Fruit fly (Drosophila melanogaster) whole organism, adult: ENCODE results near the gene ABCB7.

Experiments used
- CG11617 ChIP-seq: fragments of 200-800 bp; sonication (Bioruptor generic); optimal IDR thresholded peaks from 2 replicates; lab custom pipeline; 2017; ENCODE audit warnings: mild to moderate bottlenecking, missing biosample characterization, missing genetic modification reagents, missing genetic modification characterization
- CG12768 ChIP-seq: fragments of 200-800 bp; sonication (Bioruptor generic); optimal IDR thresholded peaks from 2 replicates; lab custom pipeline; 2017; ENCODE audit warnings: missing biosample characterization, missing genetic modification characterization, mild to moderate bottlenecking, moderate library complexity, missing genetic modification reagents
- CG14711 ChIP-seq: fragments of 200-800 bp; sonication (Bioruptor generic); optimal IDR thresholded peaks from 2 replicates; lab custom pipeline; 2018; ENCODE audit warnings: missing biosample characterization, mild to moderate bottlenecking, missing genetic modification characterization, moderate library complexity
- CG1620 ChIP-seq: fragments of 200-800 bp; sonication (Bioruptor generic); optimal IDR thresholded peaks from 2 replicates; lab custom pipeline; 2016; ENCODE audit warnings: missing biosample characterization, missing genetic modification characterization
- CG33017 ChIP-seq: fragments of 200-800 bp; sonication (Bioruptor generic); optimal IDR thresholded peaks from 2 replicates; lab custom pipeline; 2018; ENCODE audit warnings: missing biosample characterization, mild to moderate bottlenecking, missing genetic modification characterization, moderate library complexity
- CG5204 ChIP-seq: fragments of 200-800 bp; sonication (Bioruptor generic); optimal IDR thresholded peaks from 2 replicates; lab custom pipeline; 2016; ENCODE audit warnings: missing biosample characterization, missing genetic modification characterization
- CG7045 ChIP-seq: fragments of 200-800 bp; sonication (Bioruptor generic); optimal IDR thresholded peaks from 2 replicates; lab custom pipeline; 2017; ENCODE audit warnings: missing biosample characterization, mild to moderate bottlenecking, missing genetic modification characterization
- CG7101 ChIP-seq: fragments of 200-800 bp; sonication (Bioruptor generic); optimal IDR thresholded peaks from 2 replicates; lab custom pipeline; 2018; ENCODE audit warnings: missing biosample characterization, mild to moderate bottlenecking, missing genetic modification characterization, moderate library complexity
- Clk ChIP-seq: fragments of 200-800 bp; sonication (Bioruptor generic); optimal IDR thresholded peaks from 2 replicates; lab custom pipeline; 2017; ENCODE audit warnings: missing biosample characterization, missing genetic modification characterization
- Crg-1 ChIP-seq: fragments of 200-800 bp; sonication (Bioruptor generic); optimal IDR thresholded peaks from 2 replicates; lab custom pipeline; 2016; ENCODE audit warnings: missing biosample characterization, missing genetic modification characterization
- Hr96 ChIP-seq: fragments of 200-800 bp; sonication (Bioruptor generic); optimal IDR thresholded peaks from 2 replicates; lab custom pipeline; 2016; ENCODE audit warnings: missing biosample characterization, missing genetic modification characterization
- Mnt ChIP-seq: fragments of 200-800 bp; sonication (Bioruptor generic); optimal IDR thresholded peaks from 2 replicates; lab custom pipeline; 2016; ENCODE audit warnings: missing biosample characterization, mild to moderate bottlenecking, missing genetic modification characterization
- bab1 ChIP-seq: fragments of 200-800 bp; sonication (Bioruptor generic); optimal IDR thresholded peaks from 3 replicates; lab custom pipeline; 2019; ENCODE audit warnings: missing biosample characterization, mild to moderate bottlenecking, missing genetic modification characterization, moderate library complexity
- cic ChIP-seq: fragments of 200-800 bp; sonication (Bioruptor generic); optimal IDR thresholded peaks from 2 replicates; lab custom pipeline; 2017; ENCODE audit warnings: missing biosample characterization, mild to moderate bottlenecking, missing genetic modification characterization, moderate library complexity
- cnc ChIP-seq, 2 experiments: fragments of >200 bp; optimal IDR thresholded peaks; 2 replicates each; lab custom pipeline; 2017
- kay ChIP-seq: fragments of 200-800 bp; sonication (Bioruptor generic); peaks from one replicate; lab custom pipeline; 2016; ENCODE audit warnings: missing biosample characterization, missing genetic modification characterization, borderline replicate concordance
- ovo ChIP-seq: fragments of 200-800 bp; sonication (Bioruptor generic); optimal IDR thresholded peaks from 2 replicates; lab custom pipeline; 2016; ENCODE audit warnings: missing biosample characterization, missing genetic modification characterization
- pad ChIP-seq: fragments of 200-800 bp; sonication (Bioruptor generic); optimal IDR thresholded peaks from 3 replicates; lab custom pipeline; 2017; ENCODE audit warnings: missing biosample characterization, missing genetic modification characterization, mild to moderate bottlenecking, moderate library complexity, missing genetic modification reagents
- tj ChIP-seq: fragments of 200-800 bp; sonication (Bioruptor generic); optimal IDR thresholded peaks from 3 replicates; lab custom pipeline; 2017; ENCODE audit warnings: missing biosample characterization, mild to moderate bottlenecking, missing genetic modification characterization, moderate library complexity
- toe ChIP-seq: fragments of 200-800 bp; sonication (Bioruptor generic); optimal IDR thresholded peaks from 2 replicates; lab custom pipeline; 2016; ENCODE audit warnings: missing biosample characterization, missing genetic modification characterization

The ABCB7 gene

dm6 chr3L:1664876-1665275, 46.7 kb downstream of the ABCB7 start, which contains the start of the genes Srrm234 and CG7974:
TSS of gene Srrm234 (minus strand) at chr3L:1665064.
TSS of gene CG7974 (plus strand) at chr3L:1665138.
- TF ChIP-seq bab1 (GFP tag; lab: Kevin White, UChicago) = peak; percentile 45
- TF ChIP-seq cnc (optimal IDR thresholded peaks at IDR 0.05; lab: Kevin White, UChicago) = no peak
- TF ChIP-seq ovo (GFP tag; lab: Kevin White, UChicago) = no peak
- no peak for TF ChIP-seq CG12768 (GFP tag; lab: Kevin White, UChicago)
- no peak for TF ChIP-seq Crg-1 (GFP tag; lab: Kevin White, UChicago)
- TF ChIP-seq CG7101 (tag; lab: Kevin White, UChicago) = no peak
- no peak for TF ChIP-seq CG1620 (GFP tag; lab: Kevin White, UChicago)
- TF ChIP-seq Hr96 (GFP tag; lab: Kevin White, UChicago) = no peak
- TF ChIP-seq CG14711 (tag; lab: Kevin White, UChicago) = peak; percentile 1
- peak; percentile 44 for TF ChIP-seq Mnt (GFP tag; lab: Kevin White, UChicago)
- TF ChIP-seq Clk (GFP tag; lab: Kevin White, UChicago) = no peak

dm6 chr3L:1665544-1665943, 47.3 kb downstream of the ABCB7 start:
- no peak for TF ChIP-seq CG5204
- TF ChIP-seq CG14711 (tag; lab: Kevin White, UChicago) = no peak
- no peak for TF ChIP-seq Clk (GFP tag; lab: Kevin White, UChicago)
- no peak for TF ChIP-seq toe
- no peak for TF ChIP-seq pad (GFP tag; lab: Kevin White, UChicago)
- no peak for TF ChIP-seq kay (GFP tag; lab: Kevin White, UChicago)
- TF ChIP-seq Mnt (GFP tag; lab: Kevin White, UChicago) = no peak
- no peak for TF ChIP-seq ovo (GFP tag; lab: Kevin White, UChicago)
- no peak for TF ChIP-seq cic (GFP tag; lab: Kevin White, UChicago)
- no peak for TF ChIP-seq CG7045 (GFP tag; lab: Kevin White, UChicago)
- no peak for TF ChIP-seq cnc (optimal IDR thresholded peaks at IDR 0.05; lab: Kevin White, UChicago)

DNA sequence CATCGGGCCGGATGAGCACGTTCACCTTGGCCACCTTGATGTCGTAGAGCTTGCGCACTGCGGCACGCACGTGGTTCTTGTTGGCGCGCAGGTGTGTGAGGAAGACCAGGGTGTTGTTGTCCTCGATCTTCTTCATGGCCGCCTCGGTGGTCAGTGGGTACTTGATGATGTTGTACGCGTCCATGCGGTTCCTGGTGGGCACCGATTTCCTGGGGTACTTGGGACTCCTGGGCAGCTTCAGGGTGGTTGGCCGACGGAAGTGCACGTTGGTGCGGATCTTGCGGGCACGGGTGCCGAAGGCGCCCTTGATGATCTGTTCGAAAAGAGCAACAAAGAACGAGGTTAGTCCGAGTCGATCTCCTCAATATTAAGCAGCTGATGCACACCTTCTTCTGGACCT, 49.2 kb downstream of the ABCB7 start:
- TF ChIP-seq CG14711 (tag; lab: Kevin White, UChicago) (no peak), ovo (GFP tag; lab: Kevin White, UChicago) (no peak), bab1 (GFP tag; lab: Kevin White, UChicago) (no peak), kay (GFP tag; lab: Kevin White, UChicago) (no peak), tj (GFP tag; lab: Kevin White, UChicago) (no peak), Hr96 (GFP tag; lab: Kevin White, UChicago) (no peak), Mnt (GFP tag; lab: Kevin White, UChicago) (no peak), CG7045 (GFP tag; lab: Kevin White, UChicago) (no peak), CG5204 (no peak), CG1620 (GFP tag; lab: Kevin White, UChicago) (no peak), Clk (GFP tag; lab: Kevin White, UChicago) (no peak), cnc (optimal IDR thresholded peaks at IDR 0.05; lab: Kevin White, UChicago) (no peak), Crg-1 (GFP tag; lab: Kevin White, UChicago) (no peak), CG12768 (GFP tag; lab: Kevin White, UChicago) (no peak), CG33017 (no peak), CG11617 (no peak), pad (GFP tag; lab: Kevin White, UChicago) (no peak), toe (no peak)

DNA sequence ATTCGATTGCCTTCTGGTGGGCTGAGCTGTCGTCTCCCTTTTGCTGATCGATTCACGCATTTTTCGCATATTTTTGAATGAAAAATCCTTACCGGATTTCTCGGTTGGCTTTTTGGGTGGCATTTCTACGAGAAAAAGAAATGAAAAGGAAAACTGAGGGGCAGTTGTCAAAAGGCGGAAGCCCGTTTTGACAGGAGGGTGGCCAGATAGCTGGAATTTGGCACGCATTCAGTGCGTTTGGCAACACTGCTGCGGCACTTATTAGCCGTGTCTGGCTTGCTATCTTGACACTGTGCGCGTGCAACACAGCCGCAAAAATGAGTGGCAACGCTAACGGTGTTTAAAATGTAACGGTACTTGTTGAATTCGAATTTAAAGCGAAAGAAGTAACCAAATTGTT, 50.3 kb downstream of the ABCB7 start, which contains the start of gene RpL23A:
Gene RpL23A, minus strand, starts transcription at position 151 of the 400 bp plus-strand sequence.
- TF ChIP-seq Clk (GFP tag; lab: Kevin White, UChicago) (peak; percentile 94), CG7045 (GFP tag; lab: Kevin White, UChicago) (peak; percentile 96), toe (peak; percentile 89), kay (GFP tag; lab: Kevin White, UChicago) (no peak), CG14711 (tag; lab: Kevin White, UChicago) (peak; percentile 87), ovo (GFP tag; lab: Kevin White, UChicago) (peak; percentile 97), CG5204 (peak; percentile 77), bab1 (GFP tag; lab: Kevin White, UChicago) (peak; percentile 95), CG11617 (peak; percentile 95), CG33017 (peak; percentile 77), CG1620 (GFP tag; lab: Kevin White, UChicago) (peak; percentile 97), CG12768 (GFP tag; lab: Kevin White, UChicago) (peak; percentile 90), cic (GFP tag; lab: Kevin White, UChicago) (peak; percentile 83), tj (GFP tag; lab: Kevin White, UChicago) (peak; percentile 77), CG7101 (tag; lab: Kevin White, UChicago) (peak; percentile 95), Mnt (GFP tag; lab: Kevin White, UChicago) (peak; percentile 97), Hr96 (GFP tag; lab: Kevin White, UChicago) (peak; percentile 95), cnc (optimal IDR thresholded peaks at IDR 0.05; lab: Kevin White, UChicago) (no peak), pad (GFP tag; lab: Kevin White, UChicago) (peak; percentile 91), Crg-1 (GFP tag; lab: Kevin White, UChicago) (peak; percentile 95)

DNA sequence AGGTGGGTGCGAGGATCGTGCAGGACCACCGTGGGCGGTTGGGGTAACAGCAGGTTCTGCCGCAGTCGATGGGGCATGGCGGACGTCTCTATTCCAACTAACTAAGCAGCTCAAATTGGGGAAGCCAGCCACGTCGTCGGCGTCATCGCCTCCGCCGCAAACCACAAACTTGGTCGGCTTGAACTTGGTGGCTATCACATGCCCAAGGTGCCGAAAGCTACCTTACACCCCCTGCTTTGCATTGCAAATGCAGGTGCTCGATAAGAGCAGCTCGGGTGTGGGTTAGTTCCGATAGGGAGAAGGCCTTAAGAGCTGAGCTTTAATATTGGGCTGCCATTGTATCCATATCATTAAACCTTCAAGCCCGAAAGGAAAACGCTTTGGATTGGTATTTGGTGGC, 51.8 kb downstream of the ABCB7 start, which contains the start of gene RabX5:
Gene RabX5, minus strand, starts transcription at position 101 of the 400 bp plus-strand sequence.
- TF ChIP-seq cnc (optimal IDR thresholded peaks at IDR 0.05; lab: Kevin White, UChicago) (no peak), CG33017 (no peak), ovo (GFP tag; lab: Kevin White, UChicago) (no peak), tj (GFP tag; lab: Kevin White, UChicago) (no peak), CG5204 (no peak), toe (no peak)

- no peak for TF ChIP-seq CG11617
- TF ChIP-seq ovo (GFP tag; lab: Kevin White, UChicago) = no peak
- TF ChIP-seq CG12768 (GFP tag; lab: Kevin White, UChicago) = no peak
- no peak for TF ChIP-seq Mnt (GFP tag; lab: Kevin White, UChicago)
- no peak for TF ChIP-seq cnc (optimal IDR thresholded peaks at IDR 0.05; lab: Kevin White, UChicago)
- TF ChIP-seq Clk (GFP tag; lab: Kevin White, UChicago) = no peak
- TF ChIP-seq CG1620 (GFP tag; lab: Kevin White, UChicago) = no peak
- no peak for TF ChIP-seq CG7045 (GFP tag; lab: Kevin White, UChicago)
- TF ChIP-seq toe = no peak
- TF ChIP-seq CG33017 = no peak
- no peak for TF ChIP-seq CG5204
- no peak for TF ChIP-seq Crg-1 (GFP tag; lab: Kevin White, UChicago)
These were observed 54.4 kb downstream of the ABCB7 start, which contains the start of gene CG13930 for dm6 chr3L:1672627-1673026. TSS of gene CG13930 (minus strand) at chr3L:1672727.
